Worm (Caenorhabditis elegans): Measurements from ENCODE around the gene pipp-4P.

pipp-4P gene

DNA sequence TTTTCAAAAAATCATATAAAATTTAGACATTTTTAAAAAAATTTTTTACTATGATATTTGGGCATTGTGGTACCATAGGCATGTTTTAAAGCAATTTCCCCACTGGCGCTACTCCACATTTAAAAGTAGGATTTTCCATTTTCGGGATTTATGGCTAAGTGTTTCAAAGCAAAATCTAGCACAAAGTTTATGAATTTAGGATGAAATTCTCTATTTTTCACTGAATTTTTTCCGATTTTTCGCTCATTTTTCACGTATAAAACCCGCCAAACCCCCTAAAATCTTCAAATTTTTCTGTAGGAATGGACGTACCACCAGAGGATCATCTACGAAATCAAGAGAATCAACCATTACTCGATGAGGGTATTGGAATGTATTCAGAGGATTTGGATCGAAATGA, at the start of gene pipp-4P:
pipp-4P (plus strand) TSS at position 301 of the 400 bp plus-strand sequence.
- no peak for TF ChIP-seq sptf-1 (tag; optimal IDR thresholded peaks at IDR 0.05)
- TF ChIP-seq elt-3 (tag; optimal IDR thresholded peaks at IDR 0.05), result no peak
- no peak for TF ChIP-seq ceh-82 (tag; optimal IDR thresholded peaks at IDR 0.05)
- no peak for TF ChIP-seq efl-3 (GFP tag; optimal IDR thresholded peaks at IDR 0.05)
- TF ChIP-seq aly-2 (tag; optimal IDR thresholded peaks at IDR 0.05), result no peak
- no peak for TF ChIP-seq ceh-88 (GFP tag; IDR thresholded peaks at IDR 0.05)
- TF ChIP-seq unc-86 (tag; optimal IDR thresholded peaks at IDR 0.05), result no peak
- no peak for TF ChIP-seq nhr-47 (tag; optimal IDR thresholded peaks at IDR 0.05)

DNA sequence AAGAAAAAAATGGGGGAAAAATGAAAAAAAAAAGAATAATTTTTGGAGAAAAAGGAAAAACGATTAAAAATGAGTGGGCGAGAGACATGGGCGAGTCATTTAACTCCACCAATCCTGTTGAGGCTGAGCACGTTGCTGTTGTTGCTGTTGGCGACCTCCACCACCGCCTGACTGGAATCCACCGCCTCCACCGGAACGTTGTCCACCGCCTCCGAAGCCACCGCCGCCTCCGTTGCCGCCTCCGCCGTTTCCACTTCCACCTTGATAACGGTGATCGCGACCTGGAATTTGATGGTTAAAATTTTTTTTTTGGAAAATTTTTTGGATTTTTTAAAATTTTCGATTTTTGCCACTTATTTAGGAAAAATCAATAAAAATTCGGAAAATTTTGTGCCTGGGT, 48.3 kb upstream of the pipp-4P start:
- no peak for TF ChIP-seq elt-2 (tag; optimal IDR thresholded peaks at IDR 0.05)
- no peak for TF ChIP-seq efl-1 (optimal IDR thresholded peaks at IDR 0.05)
- no peak for TF ChIP-seq efl-1 (GFP tag; optimal IDR thresholded peaks at IDR 0.05 in 1 of 2)
- no peak for TF ChIP-seq nhr-11 (tag; optimal IDR thresholded peaks at IDR 0.05)
- TF ChIP-seq Y116A8C.19 (tag; optimal IDR thresholded peaks at IDR 0.05; ENCODE audit: borderline replicate concordance), result no peak
- no peak for TF ChIP-seq snpc-4 (tag; optimal IDR thresholded peaks at IDR 0.05)
- no peak for TF ChIP-seq aly-2 (tag; optimal IDR thresholded peaks at IDR 0.05)
- no peak for TF ChIP-seq dsc-1 (tag; optimal IDR thresholded peaks at IDR 0.05)
- TF ChIP-seq mep-1 (tag; optimal IDR thresholded peaks at IDR 0.05), result no peak
- no peak for TF ChIP-seq mdl-1 (tag; optimal IDR thresholded peaks at IDR 0.05)
- TF ChIP-seq lin-39 (tag; optimal IDR thresholded peaks at IDR 0.05), result no peak
- TF ChIP-seq nhr-84 (tag; optimal IDR thresholded peaks at IDR 0.05), result no peak
- no peak for TF ChIP-seq C16A3.4 (tag; optimal IDR thresholded peaks at IDR 0.05)

DNA sequence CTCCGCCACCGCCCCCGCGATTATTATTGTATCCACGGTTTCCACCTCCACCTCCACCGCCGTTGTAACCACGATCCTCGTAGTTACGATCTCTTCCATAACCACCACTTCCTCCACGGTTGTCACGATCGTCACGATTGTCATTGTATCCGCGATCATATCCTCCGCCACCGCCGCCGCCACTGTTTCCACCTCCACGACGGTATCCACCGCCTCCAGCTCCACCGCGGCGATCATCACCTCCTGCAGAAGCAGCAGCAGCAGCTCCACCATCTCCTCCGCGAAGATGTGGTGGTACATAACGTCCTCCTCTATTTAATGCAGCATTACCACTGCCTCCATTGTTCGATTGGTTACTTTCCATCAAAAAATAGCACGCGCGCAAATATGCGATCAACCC, 40.4 kb upstream of the pipp-4P start, which contains the start of gene laf-1:
laf-1 (minus strand) TSS at position 399 of the 400 bp plus-strand sequence.
- TF ChIP-seq nhr-85 (tag) (no peak), nhr-77 (tag; optimal IDR thresholded peaks at IDR 0.05) (no peak), dpl-1 (GFP tag; optimal IDR thresholded peaks at IDR 0.05) (no peak), nhr-12 (tag; optimal IDR thresholded peaks at IDR 0.05) (no peak), fkh-4 (tag; optimal IDR thresholded peaks at IDR 0.05; ENCODE audit: borderline replicate concordance) (no peak), hlh-4 (tag; optimal IDR thresholded peaks at IDR 0.05) (no peak)

DNA sequence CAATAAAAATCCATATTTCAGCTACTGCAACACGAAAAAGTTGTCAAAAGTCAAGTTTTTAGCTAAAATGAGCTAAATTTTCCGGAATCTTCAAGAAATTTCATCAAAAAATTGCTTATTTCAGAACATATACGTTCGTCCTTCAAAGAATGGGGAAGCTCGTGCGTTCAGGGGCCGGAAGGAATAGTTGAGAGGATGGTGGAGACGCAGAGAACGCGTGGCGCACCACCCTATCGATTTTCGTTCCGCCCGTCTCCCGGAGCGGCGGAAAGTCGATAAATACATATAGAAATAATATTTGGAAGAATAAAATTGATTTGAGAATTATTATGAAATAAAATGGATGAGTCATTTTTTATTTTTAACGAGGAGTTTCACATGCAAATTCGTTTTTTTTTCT, 38.8 kb upstream of the pipp-4P start:
- TF ChIP-seq ztf-4 (tag; optimal IDR thresholded peaks at IDR 0.05), result no peak
- TF ChIP-seq F16B12.6 (tag; optimal IDR thresholded peaks at IDR 0.05), result peak; percentile 12

DNA sequence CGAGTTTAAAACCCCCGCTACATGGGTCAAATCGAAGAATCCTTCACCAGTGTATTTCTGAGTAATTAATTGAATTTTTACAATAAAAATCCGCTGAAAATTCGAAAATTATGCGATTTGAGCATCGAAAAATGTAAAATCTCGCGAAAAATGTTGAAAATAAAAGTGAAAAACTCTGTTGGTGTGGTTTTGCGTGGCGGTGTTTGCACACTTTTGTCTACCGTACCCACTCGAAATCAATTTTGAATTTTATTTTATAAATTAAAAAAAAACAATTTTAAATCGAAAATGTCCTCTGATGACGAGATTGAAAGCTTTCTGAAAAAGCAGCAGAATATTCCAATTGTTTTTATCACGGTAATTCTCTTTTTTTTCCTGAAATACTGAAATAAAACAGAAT, 38.3 kb upstream of the pipp-4P start, which contains the start of gene Y71H2AM.6:
Y71H2AM.6 (plus strand) TSS at position 264 of the 400 bp plus-strand sequence.
- TF ChIP-seq pqm-1 (tag; optimal IDR thresholded peaks at IDR 0.05) (no peak), fkh-8 (tag; optimal IDR thresholded peaks at IDR 0.05) (peak; percentile 39), alr-1 (tag; optimal IDR thresholded peaks at IDR 0.05; ENCODE audit: borderline replicate concordance) (no peak), unc-86 (tag; optimal IDR thresholded peaks at IDR 0.05) (peak; percentile 35), mep-1 (tag; optimal IDR thresholded peaks at IDR 0.05) (peak; percentile 90), mdl-1 (tag; optimal IDR thresholded peaks at IDR 0.05) (no peak), F16B12.6 (tag; optimal IDR thresholded peaks at IDR 0.05) (peak; percentile 87), zag-1 (tag; optimal IDR thresholded peaks at IDR 0.05) (no peak), lsy-2 (tag; optimal IDR thresholded peaks at IDR 0.05) (peak; percentile 99), ceh-90 (tag; optimal IDR thresholded peaks at IDR 0.05) (no peak), efl-3 (GFP tag; optimal IDR thresholded peaks at IDR 0.05) (no peak), nhr-84 (tag; optimal IDR thresholded peaks at IDR 0.05) (no peak), nhr-19 (GFP tag; conservative IDR thresholded peaks at IDR 0.05) (peak; percentile 46), zip-4 (GFP tag; optimal IDR thresholded peaks at IDR 0.05) (no peak), nhr-28 (tag; optimal IDR thresholded peaks at IDR 0.05) (no peak), vab-15 (tag; optimal IDR thresholded peaks at IDR 0.05) (no peak), ets-5 (GFP tag; IDR thresholded peaks at IDR 0.05) (no peak), nhr-237 (tag; optimal IDR thresholded peaks at IDR 0.05) (no peak), unc-30 (tag; optimal IDR thresholded peaks at IDR 0.05) (no peak), snpc-4 (tag; optimal IDR thresholded peaks at IDR 0.05) (no peak), hlh-4 (tag; optimal IDR thresholded peaks at IDR 0.05) (no peak), sup-37 (GFP tag; optimal IDR thresholded peaks at IDR 0.05) (no peak), lir-3 (tag; optimal IDR thresholded peaks at IDR 0.05; ENCODE audit: poor library complexity) (no peak), tbx-2 (tag; optimal IDR thresholded peaks at IDR 0.05) (peak; percentile 59), ces-1 (GFP tag; optimal IDR thresholded peaks at IDR 0.05) (no peak), ztf-4 (tag; optimal IDR thresholded peaks at IDR 0.05) (no peak), lin-39 (tag; optimal IDR thresholded peaks at IDR 0.05) (peak; percentile 39), unc-130 (tag; optimal IDR thresholded peaks at IDR 0.05) (peak; percentile 44)

Data from whole organism, L1 larva.